In the genomic region with DNA sequence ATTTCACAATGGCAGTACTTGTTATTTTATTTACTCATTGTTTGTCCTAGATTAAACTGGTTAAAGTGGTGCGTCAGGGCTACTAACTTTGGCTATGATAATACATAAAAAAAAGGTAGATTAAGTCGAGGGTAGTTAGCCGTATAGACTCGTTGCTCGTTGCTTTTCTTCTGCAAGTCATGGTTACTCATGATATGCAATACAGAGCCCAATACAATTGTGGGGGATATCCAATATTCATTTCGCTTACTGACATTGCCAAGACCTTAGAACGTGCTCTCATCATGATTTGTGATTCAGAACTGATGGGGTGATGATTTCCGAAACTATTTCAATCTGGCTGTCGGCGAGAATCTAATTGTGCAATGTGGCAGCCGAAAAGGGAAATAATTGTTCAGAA, we compare ENCODE assay signal across 4 fruit fly cellular contexts.
TF ChIP-seq lines count a peak whose summit lies in the region.

No protein-coding gene starts in this region.

- TF ChIP-seq CTCF in whole organism, embryonic (GFP tag; optimal IDR thresholded peaks at IDR 0.05; lab: Kevin White, UChicago) = no peak

TF ChIP-seq in whole organism, adult, 20 proteins besides CTCF, POLR2A, EP300 and RAD21:
- TF ChIP-seq CG7101 (tag; optimal IDR thresholded peaks at IDR 0.05; lab: Kevin White, UChicago) (no peak), ovo (GFP tag; optimal IDR thresholded peaks at IDR 0.05; lab: Kevin White, UChicago) (no peak), cnc (optimal IDR thresholded peaks at IDR 0.05; lab: Kevin White, UChicago) (peak; percentile 58 to 94)

TF ChIP-seq in whole organism, embryonic, 481 proteins besides CTCF, POLR2A, EP300 and RAD21:
- TF ChIP-seq sens (GFP tag; lab: Kevin White, UChicago) = peak; percentile 23
- TF ChIP-seq vvl (GFP tag; IDR thresholded peaks at IDR 0.05; lab: Robert Waterston, UW) = no peak
TF ChIP-seq in whole organism, embryonic: peak in this region for 1.

TF ChIP-seq in whole organism, prepupa, 60 proteins besides CTCF, POLR2A, EP300 and RAD21:
- TF ChIP-seq CG7368 (GFP tag; optimal IDR thresholded peaks at IDR 0.05; lab: Kevin White, UChicago) (no peak), Eip78C (GFP tag; lab: Kevin White, UChicago) (peak; percentile 49)

TF ChIP-seq in whole organism, wandering third instar larva, 38 proteins besides CTCF, POLR2A, EP300 and RAD21:
- no peak for TF ChIP-seq Rel (GFP tag; optimal IDR thresholded peaks at IDR 0.05; lab: Kevin White, UChicago)
- peak; percentile 88 for TF ChIP-seq Rel (tag; optimal IDR thresholded peaks at IDR 0.05; lab: Kevin White, UChicago)
- no peak for TF ChIP-seq Dfd (GFP tag; optimal IDR thresholded peaks at IDR 0.05; lab: Kevin White, UChicago)
- TF ChIP-seq dl (GFP tag; optimal IDR thresholded peaks at IDR 0.05; lab: Kevin White, UChicago; ENCODE audit: insufficient read depth in 1 of 2, partially characterized antibody in 2 of 2) = no peak
- TF ChIP-seq CG9705 (GFP tag; optimal IDR thresholded peaks at IDR 0.05; lab: Kevin White, UChicago) = no peak
